Worm (Caenorhabditis elegans) whole organism, L4 larva: ENCODE measurements around the gene F22E5.13.

Experiments
- hlh-30 ChIP-seq: sonication (generic microtip); optimal IDR thresholded peaks from 2 replicates; lab custom pipeline; 2017; ENCODE audit warnings: antibody characterized with exemption, mild to moderate bottlenecking, missing genetic modification characterization, missing compliant biosample characterization; ENCODE audit not compliant: insufficient read depth
- skn-1 ChIP-seq: fragments of 150-350 bp; optimal IDR thresholded peaks from 2 replicates; lab custom pipeline; 2014; ENCODE audit warnings: missing biosample characterization, missing genetic modification characterization
- unc-130 ChIP-seq: sonication (generic microtip); optimal IDR thresholded peaks from 2 replicates; lab custom pipeline; 2016; ENCODE audit warnings: missing genetic modification reagents, missing genetic modification characterization, missing compliant biosample characterization
- zip-2 ChIP-seq: fragments of 150-350 bp; optimal IDR thresholded peaks from 2 replicates; lab custom pipeline; 2014; ENCODE audit warnings: missing biosample characterization, missing genetic modification characterization

DNA sequence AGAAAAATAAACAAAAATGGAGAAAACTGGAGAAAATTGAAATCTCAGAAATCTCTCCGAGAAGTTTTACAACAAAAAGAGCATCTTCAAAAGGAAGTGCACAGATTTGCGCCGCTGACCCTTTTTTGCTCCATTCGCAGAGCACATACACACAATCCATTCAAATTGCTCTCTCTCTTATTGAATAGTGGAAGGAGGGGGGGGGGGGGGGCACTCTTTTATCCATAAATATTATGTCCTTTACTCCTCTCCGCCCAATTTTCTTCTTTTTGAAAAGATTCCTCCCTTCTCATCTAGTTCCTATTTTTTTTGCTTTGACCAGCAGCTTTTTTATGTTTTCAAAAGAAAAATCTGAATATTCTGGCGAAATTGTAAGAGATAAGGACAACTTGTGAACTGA, 45.6 kb upstream of the F22E5.13 start:
- TF ChIP-seq unc-130 (GFP tag; lab: Kevin White, UChicago) (no peak), skn-1 (tag; lab: Kevin White, UChicago) (no peak), zip-2 (no peak), hlh-30 (tag; lab: Kevin White, UChicago) (no peak)
